Worm (Caenorhabditis elegans) whole organism, L4/young adult: Measurements from ENCODE around the gene gst-10.

Experiments used
- W03F9.2 ChIP-seq: fragments of 150-350 bp; optimal IDR thresholded peaks from 2 replicates; lab custom pipeline; 2014; ENCODE audit warnings: missing biosample characterization, missing genetic modification characterization
- dao-5 ChIP-seq: sonication (generic microtip); optimal IDR thresholded peaks from 2 replicates; lab custom pipeline; 2016; ENCODE audit warnings: missing genotype, missing genetic modification characterization, moderate library complexity, missing compliant biosample characterization

ce11 chrV:2573108-2573507 is 11.6 kb downstream of the gst-10 start, which contains the start of gene srj-20:
- TF ChIP-seq W03F9.2 (tag; lab: Kevin White, UChicago): no peak
- no peak for TF ChIP-seq dao-5
